Worm (Caenorhabditis elegans) whole organism, L3 larva: ENCODE results near the gene pdl-1.

Source experiments
- R02D3.7 ChIP-seq: fragments of 150-350 bp; optimal IDR thresholded peaks from 2 replicates; lab custom pipeline; 2014; ENCODE audit warnings: missing biosample characterization, missing genetic modification characterization
- ZK546.5 ChIP-seq: sonication (generic microtip); optimal IDR thresholded peaks from 2 replicates; lab custom pipeline; 2017; ENCODE audit warnings: missing biosample characterization, missing genetic modification characterization
- ceh-16 ChIP-seq: sonication (generic microtip); optimal IDR thresholded peaks from 2 replicates; lab custom pipeline; 2017; ENCODE audit warnings: missing biosample characterization, missing genetic modification characterization
- ceh-28 ChIP-seq: fragments of 150-350 bp; optimal IDR thresholded peaks from 2 replicates; lab custom pipeline; 2014; ENCODE audit warnings: missing biosample characterization, missing genetic modification reagents, missing genetic modification characterization
- ceh-82 ChIP-seq: fragments of 150-350 bp; optimal IDR thresholded peaks from 2 replicates; lab custom pipeline; 2014; ENCODE audit warnings: missing biosample characterization, missing genetic modification characterization
- daf-12 ChIP-seq: fragments of 150-350 bp; optimal IDR thresholded peaks from 2 replicates; lab custom pipeline; 2014; ENCODE audit warnings: missing biosample characterization, missing genetic modification reagents, missing genetic modification characterization
- egl-27 ChIP-seq: sonication (generic microtip); optimal IDR thresholded peaks from 4 replicates; lab custom pipeline; 2017; ENCODE audit warnings: missing biosample characterization, missing genetic modification reagents, missing genetic modification characterization
- egl-5 ChIP-seq: fragments of 150-350 bp; optimal IDR thresholded peaks from 2 replicates; lab custom pipeline; 2017; ENCODE audit warnings: missing biosample characterization, missing genetic modification reagents, missing genetic modification characterization, inconsistent platforms
- elt-2 ChIP-seq: sonication (generic microtip); optimal IDR thresholded peaks from 2 replicates; lab custom pipeline; 2016; ENCODE audit warnings: missing genetic modification reagents, mild to moderate bottlenecking, missing genetic modification characterization, missing compliant biosample characterization
- eor-1 ChIP-seq, 2 experiments: fragments of 150-350 bp; optimal IDR thresholded peaks; 2 replicates each; lab custom pipeline; 2014 to 2018; ENCODE audit warnings: missing biosample characterization in 2 of 2, missing genetic modification characterization in 2 of 2
- fkh-2 ChIP-seq: fragments of 150-350 bp; optimal IDR thresholded peaks from 2 replicates; lab custom pipeline; 2014; ENCODE audit warnings: missing biosample characterization, missing genetic modification reagents, missing genetic modification characterization
- fos-1 ChIP-seq: fragments of 150-350 bp; optimal IDR thresholded peaks from 2 replicates; lab custom pipeline; 2014; ENCODE audit warnings: missing biosample characterization, missing genetic modification characterization
- hmg-11 ChIP-seq: sonication (generic microtip); optimal IDR thresholded peaks from 2 replicates; lab custom pipeline; 2016; ENCODE audit warnings: missing genetic modification characterization, missing compliant biosample characterization
- jun-1 ChIP-seq: fragments of 150-350 bp; optimal IDR thresholded peaks from 2 replicates; lab custom pipeline; 2014; ENCODE audit warnings: missing biosample characterization, missing genetic modification reagents, missing genetic modification characterization
- lin-15B ChIP-seq: fragments of 150-350 bp; optimal IDR thresholded peaks from 2 replicates; lab custom pipeline; 2014; ENCODE audit warnings: missing biosample characterization, missing genetic modification characterization
- lin-39 ChIP-seq: fragments of 150-350 bp; optimal IDR thresholded peaks from 2 replicates; lab custom pipeline; 2018; ENCODE audit warnings: missing biosample characterization, missing genetic modification reagents, missing genetic modification characterization
- lsy-12 ChIP-seq: sonication (generic microtip); optimal IDR thresholded peaks from 2 replicates; lab custom pipeline; 2016; ENCODE audit warnings: mild to moderate bottlenecking, missing genetic modification characterization, missing compliant biosample characterization
- mdl-1 ChIP-seq: fragments of 150-350 bp; optimal IDR thresholded peaks from 2 replicates; lab custom pipeline; 2014; ENCODE audit warnings: missing biosample characterization, missing genetic modification characterization
- mml-1 ChIP-seq: fragments of 150-350 bp; sonication (generic microtip); optimal IDR thresholded peaks from 3 replicates; lab custom pipeline; 2014; ENCODE audit warnings: missing biosample characterization, missing genetic modification characterization
- nfya-1 ChIP-seq: sonication (generic microtip); optimal IDR thresholded peaks from 2 replicates; lab custom pipeline; 2017; ENCODE audit warnings: missing genetic modification characterization, mild to moderate bottlenecking, missing compliant biosample characterization, antibody characterized with exemption, moderate library complexity; ENCODE audit not compliant: insufficient read depth
- nhr-11 ChIP-seq: fragments of 150-350 bp; optimal IDR thresholded peaks from 2 replicates; lab custom pipeline; 2014; ENCODE audit warnings: missing biosample characterization, missing genetic modification characterization
- nhr-12 ChIP-seq: fragments of 150-350 bp; optimal IDR thresholded peaks from 2 replicates; lab custom pipeline; 2014; ENCODE audit warnings: missing biosample characterization, missing genetic modification characterization
- nhr-23 ChIP-seq: fragments of 150-350 bp; optimal IDR thresholded peaks from 2 replicates; lab custom pipeline; 2014; ENCODE audit warnings: missing biosample characterization, missing genetic modification reagents, missing genetic modification characterization
- nhr-25 ChIP-seq: sonication (generic microtip); optimal IDR thresholded peaks from 2 replicates; lab custom pipeline; 2017; ENCODE audit warnings: missing biosample characterization, missing genetic modification characterization
- nhr-43 ChIP-seq: sonication (generic microtip); optimal IDR thresholded peaks from 2 replicates; lab custom pipeline; 2016; ENCODE audit warnings: mild to moderate bottlenecking, missing genetic modification characterization, missing compliant biosample characterization; ENCODE audit not compliant: poor library complexity, severe bottlenecking
- nhr-67 ChIP-seq: fragments of 150-350 bp; optimal IDR thresholded peaks from 2 replicates; lab custom pipeline; 2014; ENCODE audit warnings: missing biosample characterization, missing genetic modification characterization
- nhr-76 ChIP-seq: fragments of 150-350 bp; sonication (generic microtip); optimal IDR thresholded peaks from 5 replicates; lab custom pipeline; 2014; ENCODE audit warnings: missing biosample characterization, missing genetic modification characterization
- nhr-77 ChIP-seq: fragments of 150-350 bp; optimal IDR thresholded peaks from 2 replicates; lab custom pipeline; 2014; ENCODE audit warnings: missing biosample characterization, missing genetic modification characterization
- pqm-1 ChIP-seq: fragments of 150-350 bp; optimal IDR thresholded peaks from 2 replicates; lab custom pipeline; 2017; ENCODE audit warnings: missing biosample characterization, missing genetic modification characterization, inconsistent platforms
- skn-1 ChIP-seq: fragments of 150-350 bp; optimal IDR thresholded peaks from 2 replicates; lab custom pipeline; 2014; ENCODE audit warnings: missing biosample characterization, missing genetic modification characterization
- snpc-4 ChIP-seq: fragments of 150-350 bp; optimal IDR thresholded peaks from 2 replicates; lab custom pipeline; 2014; ENCODE audit warnings: missing biosample characterization, missing genetic modification characterization
- tbx-2 ChIP-seq: sonication (generic microtip); optimal IDR thresholded peaks from 2 replicates; lab custom pipeline; 2016; ENCODE audit warnings: mild to moderate bottlenecking, missing genetic modification characterization, missing compliant biosample characterization
- unc-39 ChIP-seq: sonication (generic microtip); optimal IDR thresholded peaks from 4 replicates; lab custom pipeline; 2017; ENCODE audit warnings: missing biosample characterization, missing genetic modification characterization
- unc-62 ChIP-seq: fragments of 150-350 bp; sonication (generic microtip); optimal IDR thresholded peaks from 4 replicates; lab custom pipeline; 2014; ENCODE audit warnings: missing biosample characterization, missing genetic modification reagents, missing genetic modification characterization
- zag-1 ChIP-seq: fragments of 150-350 bp; optimal IDR thresholded peaks from 2 replicates; lab custom pipeline; 2014; ENCODE audit warnings: missing biosample characterization, missing genetic modification characterization
- ztf-11 ChIP-seq: fragments of 150-350 bp; optimal IDR thresholded peaks from 2 replicates; lab custom pipeline; 2014; ENCODE audit warnings: missing biosample characterization, missing genetic modification characterization
- ztf-4 ChIP-seq: fragments of 150-350 bp; optimal IDR thresholded peaks from 2 replicates; lab custom pipeline; 2014; ENCODE audit warnings: missing biosample characterization, missing genetic modification characterization

The pdl-1 gene

DNA sequence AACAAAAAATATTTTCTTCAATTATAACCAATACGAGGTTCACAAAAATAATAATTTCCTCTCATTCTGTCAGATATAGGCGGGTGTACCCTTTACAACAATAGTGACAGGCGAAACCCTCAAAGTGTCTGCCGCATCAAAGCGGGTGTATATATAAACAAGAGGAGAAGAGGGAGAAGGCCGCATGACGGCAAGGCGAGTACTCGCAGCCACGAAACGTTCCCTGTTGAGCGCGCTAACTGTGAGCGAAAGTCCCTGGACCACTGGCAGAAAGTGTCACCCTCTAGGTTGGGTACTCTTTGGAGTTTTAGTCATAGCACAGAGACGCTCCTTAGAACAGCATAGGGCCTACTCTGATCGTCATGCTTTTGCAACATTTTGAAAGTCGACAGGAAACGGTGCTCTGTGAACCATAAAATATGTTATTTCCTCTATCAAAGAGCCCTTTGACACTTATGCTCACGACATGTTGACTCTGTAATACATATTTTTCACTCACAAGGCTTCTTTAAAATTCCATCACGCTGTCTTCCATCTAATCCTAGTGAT, 16.5 kb downstream of the pdl-1 start, which contains the start of gene pcrg-1 (continued):
- TF ChIP-seq daf-12 (tag; lab: Kevin White, UChicago) (no peak), skn-1 (tag; lab: Kevin White, UChicago) (no peak), tbx-2 (peak; percentile 78), unc-39 (tag; lab: Kevin White, UChicago) (no peak), nhr-11 (tag; lab: Kevin White, UChicago) (no peak), ceh-28 (no peak)

DNA sequence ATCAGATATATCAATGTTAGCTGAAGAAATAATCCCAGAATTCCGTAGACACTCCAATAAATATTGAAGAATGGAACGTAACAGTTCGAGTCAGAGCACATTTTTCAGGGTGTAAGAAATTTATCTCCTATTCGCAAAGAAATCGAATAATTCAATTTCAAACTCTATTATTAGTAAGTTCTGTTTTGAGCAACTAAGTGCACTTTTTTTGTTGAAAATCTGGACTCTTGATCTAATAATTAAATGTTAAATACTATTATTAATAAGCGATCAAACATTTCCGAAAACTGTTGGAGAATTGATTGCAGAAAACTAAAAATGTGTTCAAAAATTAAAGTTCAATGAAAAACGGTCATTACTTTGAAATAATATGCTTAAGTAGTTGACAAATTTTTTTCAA, 19.5 kb downstream of the pdl-1 start, which contains the start of gene srd-56:
Gene srd-56 (minus strand): TSS at position 101 of the 400 bp plus-strand sequence.
- TF ChIP-seq lin-15B (tag; lab: Kevin White, UChicago) (no peak), lsy-12 (no peak), snpc-4 (tag; lab: Kevin White, UChicago) (no peak), pqm-1 (tag; lab: Kevin White, UChicago) (no peak), fkh-2 (no peak), nhr-67 (tag; lab: Kevin White, UChicago) (no peak), nhr-77 (no peak), egl-27 (tag; lab: Kevin White, UChicago) (no peak), lin-39 (tag; lab: Kevin White, UChicago) (no peak)

ce11 chrII:7204951-7205350, 21.4 kb downstream of the pdl-1 start, which contains the start of gene srd-58:
TSS of gene srd-58 (minus strand) at chrII:7205051.
- TF ChIP-seq elt-2 (no peak), fkh-2 (no peak), unc-39 (tag; lab: Kevin White, UChicago) (no peak), ztf-11 (tag; lab: Kevin White, UChicago) (no peak), snpc-4 (tag; lab: Kevin White, UChicago) (no peak), pqm-1 (tag; lab: Kevin White, UChicago) (no peak), unc-62 (GFP tag; lab: Kevin White, UChicago) (no peak), nhr-25 (tag; lab: Kevin White, UChicago) (no peak), ztf-4 (tag; lab: Kevin White, UChicago) (no peak), mdl-1 (tag; lab: Kevin White, UChicago) (no peak), hmg-11 (tag; lab: Kevin White, UChicago) (no peak), nhr-43 (tag; lab: Kevin White, UChicago) (no peak), nhr-76 (tag; lab: Kevin White, UChicago) (no peak), egl-5 (no peak), R02D3.7 (tag; lab: Kevin White, UChicago) (no peak), ceh-82 (tag; lab: Kevin White, UChicago) (no peak)
- TF ChIP-seq, all 47 proteins: peak for 0

DNA sequence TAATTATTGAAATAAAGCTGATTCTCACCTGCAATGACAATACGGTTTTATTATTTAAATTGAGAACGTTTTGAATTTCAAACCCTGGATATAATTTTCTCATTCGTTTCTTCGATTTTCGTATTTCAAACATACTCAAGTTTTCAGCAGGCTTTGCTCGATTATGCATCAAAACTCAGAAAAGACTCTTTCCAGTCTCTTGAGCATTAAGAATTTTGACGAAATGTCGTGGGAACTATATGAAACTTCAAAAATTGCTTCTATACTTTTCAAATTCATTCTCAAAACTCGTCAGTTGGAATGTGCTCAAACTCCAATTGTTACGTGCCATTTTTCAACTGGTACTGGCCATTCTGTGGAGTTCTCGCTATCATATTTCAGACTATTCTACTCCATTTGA, 21.8 kb downstream of the pdl-1 start, which contains the start of gene srd-59:
Gene srd-59 (plus strand): TSS at position 301 of the 400 bp plus-strand sequence.
- TF ChIP-seq nhr-43 (tag; lab: Kevin White, UChicago) (no peak), nhr-12 (tag; lab: Kevin White, UChicago) (no peak), hmg-11 (tag; lab: Kevin White, UChicago) (no peak), daf-12 (tag; lab: Kevin White, UChicago) (no peak), zag-1 (tag; lab: Kevin White, UChicago) (no peak), mml-1 (tag; lab: Kevin White, UChicago) (no peak), fkh-2 (no peak), ZK546.5 (tag; lab: Kevin White, UChicago) (no peak), eor-1 (tag; optimal IDR thresholded peaks at IDR 0.05; lab: Kevin White, UChicago) (no peak)

DNA sequence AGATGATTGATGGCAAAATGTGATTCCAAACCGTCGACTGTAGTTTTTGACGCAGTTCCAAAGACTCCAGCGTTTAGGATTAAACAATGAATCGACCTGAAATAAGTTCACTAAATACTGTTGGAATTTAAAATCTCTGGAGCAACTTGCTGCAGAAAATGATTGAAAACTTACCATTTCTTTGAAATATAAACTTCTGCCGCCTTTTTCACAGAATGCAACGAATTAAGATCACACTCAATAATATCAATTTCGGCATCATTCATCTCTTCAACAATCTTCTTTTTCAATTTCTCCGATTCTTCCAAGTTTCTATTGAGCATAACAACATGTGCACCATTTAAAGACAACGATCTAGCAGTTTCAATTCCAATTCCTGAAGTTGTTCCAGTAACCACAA, 24.0 kb downstream of the pdl-1 start:
- TF ChIP-seq nhr-23 (tag; lab: Kevin White, UChicago) (no peak), jun-1 (tag; lab: Kevin White, UChicago) (no peak), pqm-1 (tag; lab: Kevin White, UChicago) (no peak), daf-12 (tag; lab: Kevin White, UChicago) (no peak), ceh-16 (tag; lab: Kevin White, UChicago) (no peak), ztf-11 (tag; lab: Kevin White, UChicago) (no peak), eor-1 (tag; optimal IDR thresholded peaks at IDR 0.05; lab: Kevin White, UChicago) (no peak), fos-1 (tag; lab: Kevin White, UChicago) (no peak), ztf-4 (tag; lab: Kevin White, UChicago) (no peak), nhr-12 (tag; lab: Kevin White, UChicago) (no peak), nfya-1 (tag; lab: Kevin White, UChicago) (no peak), nhr-77 (no peak)
